Worm (Caenorhabditis elegans) whole organism, young adult: ENCODE data around the gene F45E1.1.

ENCODE experiments used
- F37B4.10 ChIP-seq: fragments of 200-800 bp; sonication (Bioruptor generic); IDR thresholded peaks from 2 replicates; pipeline ENCODE4 v1.3.6; 2022; ENCODE audit warnings: missing genetic modification characterization, missing compliant biosample characterization
- K11D2.4 ChIP-seq: fragments of 200-800 bp; sonication (Bioruptor generic); IDR thresholded peaks from 2 replicates; pipeline ENCODE4 v1.3.6; 2022; ENCODE audit warnings: missing genetic modification reagents, missing genetic modification characterization, missing compliant biosample characterization
- T26A5.8 ChIP-seq: sonication (generic microtip); optimal IDR thresholded peaks from 2 replicates; lab custom pipeline; 2016; ENCODE audit warnings: missing genetic modification characterization, missing compliant biosample characterization
- Y56A3A.18 ChIP-seq: fragments of 200-800 bp; sonication (Bioruptor generic); IDR thresholded peaks from 2 replicates; pipeline ENCODE4 v1.3.6; 2022; ENCODE audit warnings: missing genetic modification reagents, missing genetic modification characterization, missing compliant biosample characterization
- Y95B8A.8 ChIP-seq: fragments of 200-800 bp; sonication (Bioruptor generic); IDR thresholded peaks from 2 replicates; pipeline ENCODE4 v1.3.6; 2022; ENCODE audit warnings: missing genetic modification reagents, missing genetic modification characterization, missing compliant biosample characterization
- akir-1 ChIP-seq: fragments of 200-800 bp; sonication (Bioruptor generic); optimal IDR thresholded peaks from 2 replicates; lab custom pipeline; 2018; ENCODE audit warnings: mild to moderate bottlenecking, missing genetic modification characterization, moderate library complexity, missing compliant biosample characterization
- athp-1 ChIP-seq: sonication (generic microtip); optimal IDR thresholded peaks from 2 replicates; lab custom pipeline; 2017; ENCODE audit warnings: mild to moderate bottlenecking, missing genetic modification characterization, missing compliant biosample characterization
- bed-1 ChIP-seq: fragments of 200-800 bp; sonication (Bioruptor generic); IDR thresholded peaks from 2 replicates; pipeline ENCODE4 v1.3.6; 2022; ENCODE audit warnings: missing genetic modification reagents, missing genetic modification characterization, missing compliant biosample characterization
- ceh-40 ChIP-seq: fragments of 200-800 bp; sonication (Bioruptor generic); IDR thresholded peaks from 2 replicates; pipeline ENCODE4 v1.3.6; 2022; ENCODE audit warnings: missing genetic modification characterization, missing compliant biosample characterization
- chd-7 ChIP-seq: sonication (generic microtip); optimal IDR thresholded peaks from 2 replicates; lab custom pipeline; 2016; ENCODE audit warnings: mild to moderate bottlenecking, missing genetic modification characterization, moderate library complexity, missing compliant biosample characterization
- lin-26 ChIP-seq: fragments of 200-800 bp; sonication (Bioruptor generic); IDR thresholded peaks from 2 replicates; pipeline ENCODE4 v1.3.6; 2022; ENCODE audit warnings: missing genetic modification reagents, missing genetic modification characterization, missing compliant biosample characterization
- lin-35 ChIP-seq, 3 experiments: fragments of 150-350 bp in 2 of 3; sonication (generic microtip) in 1 of 3; optimal IDR thresholded peaks; 2 replicates each; lab custom pipeline; 2014 to 2018; ENCODE audit warnings: missing biosample characterization in 3 of 3, missing genetic modification characterization in 3 of 3, missing genetic modification reagents in 3 of 3
- lin-40 ChIP-seq: sonication (generic microtip); optimal IDR thresholded peaks from 2 replicates; lab custom pipeline; 2016; ENCODE audit warnings: missing genetic modification characterization, mild to moderate bottlenecking, missing compliant biosample characterization, missing genotype, missing genetic modification reagents
- lsl-1 ChIP-seq: fragments of 200-800 bp; sonication (Bioruptor generic); optimal IDR thresholded peaks from 2 replicates; lab custom pipeline; 2018; ENCODE audit warnings: mild to moderate bottlenecking, missing genetic modification characterization, moderate library complexity, missing compliant biosample characterization
- madf-3 ChIP-seq: fragments of 200-800 bp; sonication (Bioruptor generic); IDR thresholded peaks from 2 replicates; pipeline ENCODE4 v1.3.6; 2022; ENCODE audit warnings: missing genetic modification reagents, missing genetic modification characterization, missing compliant biosample characterization
- nfyb-1 ChIP-seq: fragments of 200-800 bp; sonication (Bioruptor generic); IDR thresholded peaks from 2 replicates; pipeline ENCODE4 v1.3.6; 2022; ENCODE audit warnings: missing genetic modification reagents, missing genetic modification characterization, missing compliant biosample characterization
- nhr-80 ChIP-seq: sonication (generic microtip); optimal IDR thresholded peaks from 2 replicates; lab custom pipeline; 2016; ENCODE audit warnings: missing genetic modification characterization, missing compliant biosample characterization
- repo-1 ChIP-seq: sonication (generic microtip); optimal IDR thresholded peaks from 2 replicates; lab custom pipeline; 2017; ENCODE audit warnings: mild to moderate bottlenecking, missing genetic modification characterization, missing compliant biosample characterization
- snpc-4 ChIP-seq, 5 experiments: fragments of 150-350 bp in 1 of 5; sonication (generic microtip) in 4 of 5; optimal IDR thresholded peaks; 2 replicates each; lab custom pipeline; 2014 to 2018; ENCODE audit warnings: missing genetic modification characterization in 5 of 5, missing biosample characterization in 3 of 5, antibody characterized with exemption in 2 of 5, mild to moderate bottlenecking in 2 of 5, missing compliant biosample characterization in 2 of 5, missing genotype in 2 of 5, moderate library complexity in 2 of 5, missing genetic modification reagents in 1 of 5
- somi-1 ChIP-seq: fragments of 200-800 bp; sonication (Bioruptor generic); optimal IDR thresholded peaks from 2 replicates; lab custom pipeline; 2018; ENCODE audit warnings: mild to moderate bottlenecking, missing genetic modification characterization, missing compliant biosample characterization
- xnd-1 ChIP-seq: sonication (generic microtip); optimal IDR thresholded peaks from 2 replicates; lab custom pipeline; 2016; ENCODE audit warnings: missing genotype, missing genetic modification reagents, missing genetic modification characterization, missing compliant biosample characterization
- ztf-22 ChIP-seq: fragments of 200-800 bp; sonication (Bioruptor generic); optimal IDR thresholded peaks from 2 replicates; lab custom pipeline; 2018; ENCODE audit warnings: mild to moderate bottlenecking, missing genetic modification characterization, moderate library complexity, missing compliant biosample characterization
- ztf-26 ChIP-seq: sonication (generic microtip); optimal IDR thresholded peaks from 2 replicates; lab custom pipeline; 2017; ENCODE audit warnings: missing genetic modification characterization, missing compliant biosample characterization
- ztf-3 ChIP-seq: fragments of 200-800 bp; sonication (Bioruptor generic); optimal IDR thresholded peaks from 2 replicates; lab custom pipeline; 2018; ENCODE audit warnings: mild to moderate bottlenecking, missing genetic modification characterization, missing compliant biosample characterization
- ztf-6 ChIP-seq: fragments of 200-800 bp; sonication (Bioruptor generic); IDR thresholded peaks from 2 replicates; pipeline ENCODE4 v1.3.6; 2022; ENCODE audit warnings: missing genetic modification reagents, missing genetic modification characterization, missing compliant biosample characterization

Gene F45E1.1

DNA sequence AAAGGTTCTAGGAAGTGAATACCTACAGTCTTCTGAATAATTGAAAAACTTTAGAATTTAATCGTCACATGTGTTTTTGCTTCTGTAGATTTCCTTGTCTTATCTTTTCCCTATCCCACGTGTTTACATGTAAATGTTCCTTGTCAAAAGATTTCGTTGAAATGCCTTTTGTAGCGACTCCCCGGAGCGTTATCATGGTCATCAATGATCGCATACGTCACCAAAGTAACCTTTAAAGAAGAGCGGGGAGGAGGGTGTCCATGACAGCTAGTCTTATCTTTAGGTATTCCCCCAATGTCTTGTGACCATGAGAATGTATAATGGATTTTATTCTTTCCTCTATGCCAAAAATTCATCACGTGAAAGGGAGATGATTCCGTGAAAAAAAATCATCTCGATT is 16.6 kb upstream of the F45E1.1 start (continued):
- TF ChIP-seq ceh-40 (GFP tag; lab: Robert Waterston, UW), result 0 out of 2 replicates have a peak, but pooled peaks have one; percentile 45
- peak; percentile 14 for TF ChIP-seq repo-1
- TF ChIP-seq K11D2.4 (GFP tag; lab: Robert Waterston, UW), result peak; percentile 53; the same call in 1 of the 2 replicates
- TF ChIP-seq nhr-80, result peak; percentile 43
- TF ChIP-seq chd-7, result peak; percentile 19
- TF ChIP-seq Y95B8A.8, result no peak

DNA sequence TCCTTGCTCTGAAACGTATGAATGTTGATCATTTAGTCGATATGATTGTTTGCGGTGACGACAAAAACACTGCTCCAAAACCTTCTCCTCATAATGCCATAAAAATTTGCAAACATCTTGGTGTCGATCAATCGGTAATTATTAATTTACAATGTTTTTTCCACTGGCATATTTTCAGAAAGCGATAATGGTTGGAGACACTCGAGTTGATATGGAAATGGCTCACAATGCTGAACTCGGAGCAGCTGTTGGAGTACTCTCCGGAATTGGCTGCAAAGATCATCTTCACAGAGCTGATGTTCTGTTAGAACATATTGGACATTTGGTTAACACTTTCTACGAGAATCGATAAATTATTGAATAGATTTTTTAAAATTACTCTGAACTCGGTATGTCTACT is 15.0 kb upstream of the F45E1.1 start:
- peak; percentile 59; the same call in 1 of the 2 replicates for TF ChIP-seq madf-3
- no peak for TF ChIP-seq xnd-1
- TF ChIP-seq T26A5.8 (tag; lab: Kevin White, UChicago), result no peak

- TF ChIP-seq ztf-3 (GFP tag; lab: Kevin White, UChicago), result peak; percentile 12
- TF ChIP-seq snpc-4 (GFP tag; optimal IDR thresholded peaks at IDR 0.05; lab: Kevin White, UChicago), result no peak
- no peak for TF ChIP-seq snpc-4 (tag; optimal IDR thresholded peaks at IDR 0.05; lab: Kevin White, UChicago)
- TF ChIP-seq ztf-26, result peak; percentile 39
- no peak for TF ChIP-seq athp-1 (tag; lab: Kevin White, UChicago)
These were observed 14.3 kb upstream of the F45E1.1 start for ce11 chrX:7989155-7989554.

ce11 chrX:7990282-7990681 is 13.2 kb upstream of the F45E1.1 start:
- TF ChIP-seq lin-40 (tag; lab: Kevin White, UChicago) (peak; percentile 71), ztf-26 (peak; percentile 67), somi-1 (GFP tag; lab: Kevin White, UChicago) (peak; percentile 8), akir-1 (GFP tag; lab: Kevin White, UChicago) (no peak), lsl-1 (no peak)
- TF ChIP-seq, all 124 proteins: peak for 3

- no peak for TF ChIP-seq Y56A3A.18 (GFP tag; lab: Robert Waterston, UW)
- no peak for TF ChIP-seq lin-35 (GFP tag; optimal IDR thresholded peaks at IDR 0.05; lab: Kevin White, UChicago)
- TF ChIP-seq F37B4.10, result no peak
- TF ChIP-seq lin-26 (GFP tag; lab: Robert Waterston, UW), result no peak
- TF ChIP-seq bed-1 (GFP tag; lab: Robert Waterston, UW), result no peak
These were observed 11.4 kb upstream of the F45E1.1 start for ce11 chrX:7992102-7992501.

DNA sequence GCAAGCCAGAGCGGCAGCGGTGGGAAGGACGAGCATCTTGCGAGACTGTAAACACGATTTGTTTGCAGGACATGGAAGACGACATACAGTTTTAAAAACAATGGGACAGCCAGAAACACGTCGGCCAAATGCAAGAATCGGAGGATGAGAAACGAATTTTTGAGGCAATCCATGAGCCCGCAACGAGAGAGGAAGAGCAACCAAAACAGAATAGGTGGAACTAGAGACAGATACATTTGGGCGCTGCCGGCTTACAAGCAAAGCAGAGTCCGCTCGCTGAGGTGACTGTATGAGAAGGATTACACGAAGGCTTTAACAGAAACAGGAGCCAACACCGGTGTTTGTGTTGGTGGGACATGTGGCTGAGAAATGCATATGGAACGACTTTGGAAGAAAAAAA is 9.0 kb upstream of the F45E1.1 start:
- no peak for TF ChIP-seq akir-1 (GFP tag; lab: Kevin White, UChicago)

- no peak for TF ChIP-seq nfyb-1
- peak; percentile 74 for TF ChIP-seq nhr-80
These were observed 5.5 kb upstream of the F45E1.1 start, which contains the start of gene sdpn-1 for ce11 chrX:7997968-7998367. Gene sdpn-1, minus strand, starts transcription at chrX:7998229.

DNA sequence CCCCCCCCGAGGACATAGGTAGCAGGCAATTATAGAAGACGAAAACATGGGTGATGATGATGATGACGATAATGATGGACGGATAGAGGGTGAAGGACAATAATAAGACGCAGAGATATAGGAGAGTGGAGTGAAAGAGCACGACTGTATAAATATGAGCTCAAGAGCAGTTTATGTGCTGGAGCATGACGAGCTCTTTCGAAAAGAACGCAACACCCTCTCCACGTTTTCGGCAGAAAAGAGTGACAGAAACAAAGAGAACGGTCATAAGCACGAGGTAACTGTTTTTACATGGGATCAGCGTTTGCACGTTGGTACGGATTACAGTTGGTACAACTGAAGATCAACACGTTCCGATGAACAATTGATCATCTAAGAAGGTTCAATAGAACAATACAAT is 4.5 kb upstream of the F45E1.1 start:
- TF ChIP-seq ztf-22 (GFP tag; lab: Kevin White, UChicago) (no peak), ztf-6 (GFP tag; lab: Robert Waterston, UW) (no peak), lin-26 (GFP tag; lab: Robert Waterston, UW) (0 out of 2 replicates have a peak, but pooled peaks have one; percentile 12)
